Worm (Caenorhabditis elegans) whole organism, L2 larva: ENCODE measurements around the gene otpl-2.

ENCODE experiments used
- C34F6.9 ChIP-seq: fragments of 150-350 bp; optimal IDR thresholded peaks from 2 replicates; lab custom pipeline; 2014; ENCODE audit warnings: missing biosample characterization, missing genetic modification characterization
- F13H6.1 ChIP-seq: sonication (generic microtip); optimal IDR thresholded peaks from 2 replicates; lab custom pipeline; 2016; ENCODE audit warnings: missing genetic modification characterization, missing compliant biosample characterization
- R02D3.7 ChIP-seq: fragments of 150-350 bp; optimal IDR thresholded peaks from 2 replicates; lab custom pipeline; 2014; ENCODE audit warnings: missing biosample characterization, missing genetic modification characterization
- ZK546.5 ChIP-seq: sonication (generic microtip); optimal IDR thresholded peaks from 2 replicates; lab custom pipeline; 2017; ENCODE audit warnings: missing biosample characterization, missing genetic modification characterization
- alr-1 ChIP-seq: fragments of 150-350 bp; optimal IDR thresholded peaks from 2 replicates; lab custom pipeline; 2014; ENCODE audit warnings: missing biosample characterization, missing genetic modification characterization
- aly-2 ChIP-seq: fragments of 150-350 bp; optimal IDR thresholded peaks from 2 replicates; lab custom pipeline; 2014; ENCODE audit warnings: missing biosample characterization, missing genetic modification characterization
- ama-1 ChIP-seq: fragments of 150-350 bp; optimal IDR thresholded peaks from 2 replicates; lab custom pipeline; 2018; ENCODE audit warnings: inconsistent platforms
- blmp-1 ChIP-seq: sonication (generic microtip); optimal IDR thresholded peaks from 2 replicates; lab custom pipeline; 2017; ENCODE audit warnings: missing genetic modification characterization, mild to moderate bottlenecking, missing compliant biosample characterization, antibody characterized with exemption, moderate library complexity; ENCODE audit not compliant: insufficient read depth
- ceh-82 ChIP-seq: fragments of 150-350 bp; optimal IDR thresholded peaks from 2 replicates; lab custom pipeline; 2014; ENCODE audit warnings: missing biosample characterization, missing genetic modification characterization
- egl-27 ChIP-seq: sonication (generic microtip); optimal IDR thresholded peaks from 3 replicates; lab custom pipeline; 2017; ENCODE audit warnings: missing biosample characterization, missing genetic modification reagents, missing genetic modification characterization
- elt-3 ChIP-seq: sonication (generic microtip); optimal IDR thresholded peaks from 2 replicates; lab custom pipeline; 2017; ENCODE audit warnings: missing biosample characterization, missing genetic modification characterization
- gmeb-1 ChIP-seq: fragments of 150-350 bp; optimal IDR thresholded peaks from 2 replicates; lab custom pipeline; 2014; ENCODE audit warnings: missing biosample characterization, missing genetic modification characterization
- lin-11 ChIP-seq: fragments of 150-350 bp; sonication (generic microtip); optimal IDR thresholded peaks from 2 replicates; lab custom pipeline; 2014; ENCODE audit warnings: missing biosample characterization, missing genetic modification characterization, inconsistent platforms, mixed read lengths
- lin-13 ChIP-seq: fragments of 150-350 bp; optimal IDR thresholded peaks from 2 replicates; lab custom pipeline; 2014; ENCODE audit warnings: missing biosample characterization, missing genetic modification reagents, missing genetic modification characterization
- lin-39 ChIP-seq: fragments of 150-350 bp; optimal IDR thresholded peaks from 2 replicates; lab custom pipeline; 2014; ENCODE audit warnings: missing biosample characterization, missing genetic modification reagents, missing genetic modification characterization
- lsy-2 ChIP-seq, 2 experiments: fragments of 150-350 bp in 1 of 2; sonication (generic microtip) in 1 of 2; optimal IDR thresholded peaks; 2 replicates each; lab custom pipeline; 2014 to 2017; ENCODE audit warnings: missing biosample characterization in 2 of 2, missing genetic modification characterization in 2 of 2
- nhr-10 ChIP-seq: sonication (generic microtip); optimal IDR thresholded peaks from 2 replicates; lab custom pipeline; 2017; ENCODE audit warnings: missing biosample characterization, missing genetic modification characterization
- nhr-12 ChIP-seq: fragments of 150-350 bp; optimal IDR thresholded peaks from 2 replicates; lab custom pipeline; 2014; ENCODE audit warnings: missing biosample characterization, missing genetic modification characterization
- nhr-129 ChIP-seq: fragments of 150-350 bp; optimal IDR thresholded peaks from 2 replicates; lab custom pipeline; 2014; ENCODE audit warnings: missing biosample characterization, missing genetic modification characterization
- nhr-23 ChIP-seq: fragments of 150-350 bp; optimal IDR thresholded peaks from 2 replicates; lab custom pipeline; 2014; ENCODE audit warnings: missing biosample characterization, missing genetic modification reagents, missing genetic modification characterization
- nhr-25 ChIP-seq: fragments of 150-350 bp; sonication (generic microtip); optimal IDR thresholded peaks from 3 replicates; lab custom pipeline; 2014; ENCODE audit warnings: missing biosample characterization, missing genetic modification characterization
- nhr-6 ChIP-seq: fragments of 150-350 bp; optimal IDR thresholded peaks from 2 replicates; lab custom pipeline; 2014; ENCODE audit warnings: missing biosample characterization, missing genetic modification characterization
- nhr-77 ChIP-seq: fragments of 150-350 bp; optimal IDR thresholded peaks from 2 replicates; lab custom pipeline; 2014; ENCODE audit warnings: missing biosample characterization, missing genetic modification characterization
- sem-4 ChIP-seq: fragments of 150-350 bp; optimal IDR thresholded peaks from 2 replicates; lab custom pipeline; 2014; ENCODE audit warnings: missing biosample characterization, missing genetic modification reagents, missing genetic modification characterization
- sma-3 ChIP-seq: sonication (generic microtip); optimal IDR thresholded peaks from 2 replicates; lab custom pipeline; 2016; ENCODE audit warnings: missing genetic modification reagents, missing genetic modification characterization, missing compliant biosample characterization
- unc-39 ChIP-seq: fragments of 150-350 bp; optimal IDR thresholded peaks from 2 replicates; lab custom pipeline; 2014; ENCODE audit warnings: missing biosample characterization, missing genetic modification characterization
- unc-55 ChIP-seq: fragments of 150-350 bp; sonication (generic microtip); optimal IDR thresholded peaks from 3 replicates; lab custom pipeline; 2014; ENCODE audit warnings: missing biosample characterization, missing genetic modification reagents, missing genetic modification characterization
- unc-62 ChIP-seq: fragments of 150-350 bp; optimal IDR thresholded peaks from 2 replicates; lab custom pipeline; 2014; ENCODE audit warnings: missing biosample characterization, missing genetic modification reagents, missing genetic modification characterization
- ztf-1 ChIP-seq: fragments of 200-800 bp; sonication (Bioruptor generic); conservative IDR thresholded peaks from 2 replicates; pipeline ENCODE4 v1.3.6; 2022; ENCODE audit warnings: missing genetic modification characterization, missing compliant biosample characterization
- ztf-11 ChIP-seq: sonication (generic microtip); optimal IDR thresholded peaks from 2 replicates; lab custom pipeline; 2017; ENCODE audit warnings: missing biosample characterization, missing genetic modification characterization
- ztf-4 ChIP-seq: fragments of 150-350 bp; optimal IDR thresholded peaks from 2 replicates; lab custom pipeline; 2014; ENCODE audit warnings: missing biosample characterization, missing genetic modification characterization

otpl-2 gene

ce11 chrV:4120629-4121028 is 47.1 kb downstream of the otpl-2 start, which contains the start of gene T05B4.10:
Gene T05B4.10 (minus strand): TSS chrV:4120729.
- TF ChIP-seq nhr-129 (no peak), blmp-1 (no peak), nhr-77 (no peak), elt-3 (tag; lab: Kevin White, UChicago) (no peak), C34F6.9 (tag; lab: Kevin White, UChicago) (no peak), aly-2 (no peak), lin-13 (GFP tag; lab: Kevin White, UChicago) (no peak), unc-39 (tag; lab: Kevin White, UChicago) (no peak), ZK546.5 (tag; lab: Kevin White, UChicago) (no peak), ztf-1 (GFP tag; lab: Robert Waterston, UW) (no peak), nhr-12 (tag; lab: Kevin White, UChicago) (no peak), ztf-4 (no peak)

- TF ChIP-seq sem-4 (tag; lab: Kevin White, UChicago) (no peak), alr-1 (tag; lab: Kevin White, UChicago) (no peak), ztf-1 (GFP tag; lab: Robert Waterston, UW) (no peak), unc-62 (GFP tag; lab: Kevin White, UChicago) (no peak), lin-11 (no peak), lin-13 (GFP tag; lab: Kevin White, UChicago) (no peak), ZK546.5 (tag; lab: Kevin White, UChicago) (no peak), ceh-82 (tag; lab: Kevin White, UChicago) (no peak), nhr-77 (no peak), blmp-1 (no peak), nhr-25 (tag; lab: Kevin White, UChicago) (no peak), F13H6.1 (tag; lab: Kevin White, UChicago) (no peak), nhr-10 (tag; lab: Kevin White, UChicago) (no peak)
Measured at ce11 chrV:4122415-4122814, 48.9 kb downstream of the otpl-2 start, which contains the start of gene phat-5. Gene phat-5 (minus strand): TSS chrV:4122515.

- no peak for TF ChIP-seq ZK546.5 (tag; lab: Kevin White, UChicago)
- TF ChIP-seq ztf-11 = no peak
- TF ChIP-seq elt-3 (tag; lab: Kevin White, UChicago) = no peak
- no peak for TF ChIP-seq unc-55 (GFP tag; lab: Kevin White, UChicago)
- no peak for TF ChIP-seq ztf-4
- TF ChIP-seq nhr-6 (tag; lab: Kevin White, UChicago) = no peak
- TF ChIP-seq blmp-1 = no peak
- no peak for TF ChIP-seq sma-3
- TF ChIP-seq egl-27 = no peak
- no peak for TF ChIP-seq nhr-77
- TF ChIP-seq lin-39 (tag; lab: Kevin White, UChicago) = no peak
- no peak for TF ChIP-seq ama-1
- no peak for TF ChIP-seq sem-4 (tag; lab: Kevin White, UChicago)
- no peak for TF ChIP-seq nhr-25 (tag; lab: Kevin White, UChicago)
- TF ChIP-seq lsy-2 (tag; optimal IDR thresholded peaks at IDR 0.05; lab: Kevin White, UChicago) = no peak
- no peak for TF ChIP-seq lin-11
- TF ChIP-seq gmeb-1 (tag; lab: Kevin White, UChicago) = no peak
- no peak for TF ChIP-seq R02D3.7 (tag; lab: Kevin White, UChicago)
- no peak for TF ChIP-seq nhr-23
Measured at ce11 chrV:4125552-4126084, 52.1 kb downstream of the otpl-2 start, which contains the start of gene T05B4.12. Gene T05B4.12 (minus strand): TSS chrV:4126034.
